Worm (Caenorhabditis elegans) whole organism, L3 larva: ENCODE data around the gene nas-27.

Source experiments
- aly-2 ChIP-seq: fragments of 150-350 bp; optimal IDR thresholded peaks from 2 replicates; lab custom pipeline; 2014; ENCODE audit warnings: missing biosample characterization, missing genetic modification characterization
- ama-1 ChIP-seq: fragments of 150-350 bp; optimal IDR thresholded peaks from 2 replicates; lab custom pipeline; 2018
- ceh-16 ChIP-seq: sonication (generic microtip); optimal IDR thresholded peaks from 2 replicates; lab custom pipeline; 2017; ENCODE audit warnings: missing biosample characterization, missing genetic modification characterization
- ceh-28 ChIP-seq: fragments of 150-350 bp; optimal IDR thresholded peaks from 2 replicates; lab custom pipeline; 2014; ENCODE audit warnings: missing biosample characterization, missing genetic modification reagents, missing genetic modification characterization
- ceh-82 ChIP-seq: fragments of 150-350 bp; optimal IDR thresholded peaks from 2 replicates; lab custom pipeline; 2014; ENCODE audit warnings: missing biosample characterization, missing genetic modification characterization
- daf-12 ChIP-seq: fragments of 150-350 bp; optimal IDR thresholded peaks from 2 replicates; lab custom pipeline; 2014; ENCODE audit warnings: missing biosample characterization, missing genetic modification reagents, missing genetic modification characterization
- egl-27 ChIP-seq: sonication (generic microtip); optimal IDR thresholded peaks from 4 replicates; lab custom pipeline; 2017; ENCODE audit warnings: missing biosample characterization, missing genetic modification reagents, missing genetic modification characterization
- egl-5 ChIP-seq: fragments of 150-350 bp; optimal IDR thresholded peaks from 2 replicates; lab custom pipeline; 2017; ENCODE audit warnings: missing biosample characterization, missing genetic modification reagents, missing genetic modification characterization, inconsistent platforms
- elt-1 ChIP-seq: fragments of 150-350 bp; optimal IDR thresholded peaks from 2 replicates; lab custom pipeline; 2014; ENCODE audit warnings: missing biosample characterization, missing genetic modification characterization
- elt-2 ChIP-seq: sonication (generic microtip); optimal IDR thresholded peaks from 2 replicates; lab custom pipeline; 2016; ENCODE audit warnings: missing genetic modification reagents, mild to moderate bottlenecking, missing genetic modification characterization, missing compliant biosample characterization
- fkh-10 ChIP-seq: sonication (generic microtip); optimal IDR thresholded peaks from 2 replicates; lab custom pipeline; 2017; ENCODE audit warnings: missing biosample characterization, missing genetic modification reagents, missing genetic modification characterization
- fkh-2 ChIP-seq: fragments of 150-350 bp; optimal IDR thresholded peaks from 2 replicates; lab custom pipeline; 2014; ENCODE audit warnings: missing biosample characterization, missing genetic modification reagents, missing genetic modification characterization
- hmg-11 ChIP-seq: sonication (generic microtip); optimal IDR thresholded peaks from 2 replicates; lab custom pipeline; 2016; ENCODE audit warnings: missing genetic modification characterization, missing compliant biosample characterization
- jun-1 ChIP-seq: fragments of 150-350 bp; optimal IDR thresholded peaks from 2 replicates; lab custom pipeline; 2014; ENCODE audit warnings: missing biosample characterization, missing genetic modification reagents, missing genetic modification characterization
- lin-15B ChIP-seq: fragments of 150-350 bp; optimal IDR thresholded peaks from 2 replicates; lab custom pipeline; 2014; ENCODE audit warnings: missing biosample characterization, missing genetic modification characterization
- lin-39 ChIP-seq: fragments of 150-350 bp; optimal IDR thresholded peaks from 2 replicates; lab custom pipeline; 2018; ENCODE audit warnings: missing biosample characterization, missing genetic modification reagents, missing genetic modification characterization
- lsy-12 ChIP-seq: sonication (generic microtip); optimal IDR thresholded peaks from 2 replicates; lab custom pipeline; 2016; ENCODE audit warnings: mild to moderate bottlenecking, missing genetic modification characterization, missing compliant biosample characterization
- mdl-1 ChIP-seq: fragments of 150-350 bp; optimal IDR thresholded peaks from 2 replicates; lab custom pipeline; 2014; ENCODE audit warnings: missing biosample characterization, missing genetic modification characterization
- mml-1 ChIP-seq: fragments of 150-350 bp; sonication (generic microtip); optimal IDR thresholded peaks from 3 replicates; lab custom pipeline; 2014; ENCODE audit warnings: missing biosample characterization, missing genetic modification characterization
- nhr-23 ChIP-seq: fragments of 150-350 bp; optimal IDR thresholded peaks from 2 replicates; lab custom pipeline; 2014; ENCODE audit warnings: missing biosample characterization, missing genetic modification reagents, missing genetic modification characterization
- nhr-237 ChIP-seq: fragments of 150-350 bp; optimal IDR thresholded peaks from 2 replicates; lab custom pipeline; 2014; ENCODE audit warnings: missing biosample characterization, missing genetic modification characterization
- nhr-25 ChIP-seq: sonication (generic microtip); optimal IDR thresholded peaks from 2 replicates; lab custom pipeline; 2017; ENCODE audit warnings: missing biosample characterization, missing genetic modification characterization
- nhr-28 ChIP-seq: fragments of 150-350 bp; optimal IDR thresholded peaks from 2 replicates; lab custom pipeline; 2014; ENCODE audit warnings: missing biosample characterization, missing genetic modification characterization
- nhr-43 ChIP-seq: sonication (generic microtip); optimal IDR thresholded peaks from 2 replicates; lab custom pipeline; 2016; ENCODE audit warnings: mild to moderate bottlenecking, missing genetic modification characterization, missing compliant biosample characterization; ENCODE audit not compliant: poor library complexity, severe bottlenecking
- nhr-67 ChIP-seq: fragments of 150-350 bp; optimal IDR thresholded peaks from 2 replicates; lab custom pipeline; 2014; ENCODE audit warnings: missing biosample characterization, missing genetic modification characterization
- nhr-77 ChIP-seq: fragments of 150-350 bp; optimal IDR thresholded peaks from 2 replicates; lab custom pipeline; 2014; ENCODE audit warnings: missing biosample characterization, missing genetic modification characterization
- pha-4 ChIP-seq: fragments of 150-350 bp; optimal IDR thresholded peaks from 2 replicates; lab custom pipeline; 2014; ENCODE audit warnings: missing biosample characterization, missing genetic modification reagents, missing genetic modification characterization
- pqm-1 ChIP-seq: fragments of 150-350 bp; optimal IDR thresholded peaks from 2 replicates; lab custom pipeline; 2017; ENCODE audit warnings: missing biosample characterization, missing genetic modification characterization, inconsistent platforms
- tbx-2 ChIP-seq: sonication (generic microtip); optimal IDR thresholded peaks from 2 replicates; lab custom pipeline; 2016; ENCODE audit warnings: mild to moderate bottlenecking, missing genetic modification characterization, missing compliant biosample characterization
- ztf-11 ChIP-seq: fragments of 150-350 bp; optimal IDR thresholded peaks from 2 replicates; lab custom pipeline; 2014; ENCODE audit warnings: missing biosample characterization, missing genetic modification characterization
- ztf-4 ChIP-seq: fragments of 150-350 bp; optimal IDR thresholded peaks from 2 replicates; lab custom pipeline; 2014; ENCODE audit warnings: missing biosample characterization, missing genetic modification characterization

The nas-27 gene

DNA sequence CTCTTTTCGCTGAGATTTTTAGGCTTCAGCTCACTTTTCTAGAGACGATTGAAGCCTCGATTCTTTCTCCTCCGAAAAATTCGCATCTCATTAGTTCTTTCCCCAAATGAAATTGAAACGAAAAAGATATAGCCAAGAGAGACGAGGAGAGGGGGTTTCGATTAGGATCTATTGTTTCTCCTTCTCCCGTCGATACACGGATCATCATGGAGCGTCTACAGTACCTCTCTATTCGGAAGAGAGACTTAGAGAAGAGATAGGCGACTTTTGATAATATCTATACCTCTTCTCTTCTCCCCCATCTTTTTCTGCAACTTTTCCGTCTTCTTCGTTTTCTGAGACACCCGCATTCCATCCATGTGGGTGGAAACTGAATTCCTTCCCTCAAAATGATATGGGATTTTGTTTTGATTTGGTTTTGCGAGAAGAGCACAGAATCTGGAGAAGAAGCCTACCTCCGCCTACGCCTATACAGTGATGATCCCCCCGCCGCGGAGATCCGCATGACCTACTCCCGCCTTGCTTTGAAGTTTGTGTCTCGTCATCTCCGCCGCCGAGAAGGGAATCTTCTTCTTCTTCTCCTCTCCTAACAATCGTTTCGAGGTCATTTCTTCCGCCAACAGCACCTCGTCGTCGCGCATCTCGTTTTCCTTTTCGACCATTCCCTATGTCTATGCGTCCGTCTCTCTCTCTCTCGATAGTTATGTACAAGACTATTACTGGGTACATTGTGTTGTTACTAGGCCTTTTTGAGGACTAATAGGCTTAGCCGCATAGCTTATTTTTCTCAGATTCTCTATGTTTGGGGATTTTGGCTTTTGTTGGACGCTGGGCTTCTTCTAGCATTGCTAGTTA lies 37.2 kb downstream of the nas-27 start:
- TF ChIP-seq nhr-25 (tag; lab: Kevin White, UChicago) (peak; percentile 44), ceh-16 (tag; lab: Kevin White, UChicago) (no peak), nhr-23 (peak; percentile 17), elt-1 (peak; percentile 43)

DNA sequence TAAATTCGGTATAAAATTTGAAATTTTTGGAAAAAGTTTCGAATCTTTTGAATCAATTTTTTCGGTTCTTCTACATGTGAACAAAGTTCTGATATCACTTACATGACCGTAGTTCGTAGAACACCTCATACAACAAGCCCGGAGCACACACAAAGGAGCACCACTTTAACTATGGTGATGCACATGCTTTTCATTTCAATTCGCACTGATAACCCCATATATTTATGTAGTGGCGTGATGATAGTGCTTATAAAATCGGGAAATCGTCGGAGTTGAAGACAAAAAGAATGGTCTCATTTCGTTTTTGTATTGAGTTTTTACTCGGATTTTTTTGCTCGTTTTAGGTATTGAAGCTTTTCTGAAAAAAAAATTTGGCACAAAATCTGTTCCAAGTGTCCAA lies 38.4 kb downstream of the nas-27 start, which contains the start of gene W09B6.4:
TSS of gene W09B6.4 (minus strand) at position 151 of the 400 bp plus-strand sequence.
- TF ChIP-seq egl-27 (tag; lab: Kevin White, UChicago) = no peak
- no peak for TF ChIP-seq ama-1 (lab: Kevin White, UChicago)
- TF ChIP-seq ceh-28 (tag; lab: Kevin White, UChicago) = no peak
- TF ChIP-seq ceh-82 (tag; lab: Kevin White, UChicago) = no peak
- TF ChIP-seq nhr-237 (tag; lab: Kevin White, UChicago) = no peak
- TF ChIP-seq elt-2 (tag; lab: Kevin White, UChicago) = peak; percentile 88
- TF ChIP-seq daf-12 = no peak
- no peak for TF ChIP-seq ztf-4
- no peak for TF ChIP-seq fkh-2 (tag; lab: Kevin White, UChicago)
- TF ChIP-seq pqm-1 (tag; lab: Kevin White, UChicago) = peak; percentile 94
- no peak for TF ChIP-seq egl-5 (tag; lab: Kevin White, UChicago)
- peak; percentile 54 for TF ChIP-seq jun-1 (tag; lab: Kevin White, UChicago)

DNA sequence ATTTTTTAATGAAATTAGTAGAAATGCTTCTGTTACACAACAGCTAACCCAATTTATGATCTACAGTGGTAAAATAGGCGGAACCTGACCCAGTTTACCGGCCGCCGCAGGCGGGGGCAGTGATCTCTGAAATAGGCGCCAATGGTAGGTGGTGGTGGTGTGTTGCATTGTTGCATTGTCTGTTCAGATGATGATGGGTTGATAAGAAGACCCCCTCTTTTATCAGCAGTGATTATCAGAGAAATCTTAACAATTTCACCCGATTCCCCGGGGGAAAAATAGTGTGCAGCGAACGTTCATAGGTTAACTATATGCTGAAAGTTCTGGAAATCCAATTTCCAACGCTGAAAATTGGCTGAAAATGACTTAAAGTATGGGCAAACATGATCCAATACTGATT lies 40.5 kb downstream of the nas-27 start:
- no peak for TF ChIP-seq nhr-23
- no peak for TF ChIP-seq mdl-1
- no peak for TF ChIP-seq tbx-2 (tag; lab: Kevin White, UChicago)
- no peak for TF ChIP-seq fkh-10 (GFP tag; lab: Kevin White, UChicago)
- peak; percentile 88 for TF ChIP-seq elt-2 (tag; lab: Kevin White, UChicago)
- peak; percentile 71 for TF ChIP-seq pqm-1 (tag; lab: Kevin White, UChicago)

DNA sequence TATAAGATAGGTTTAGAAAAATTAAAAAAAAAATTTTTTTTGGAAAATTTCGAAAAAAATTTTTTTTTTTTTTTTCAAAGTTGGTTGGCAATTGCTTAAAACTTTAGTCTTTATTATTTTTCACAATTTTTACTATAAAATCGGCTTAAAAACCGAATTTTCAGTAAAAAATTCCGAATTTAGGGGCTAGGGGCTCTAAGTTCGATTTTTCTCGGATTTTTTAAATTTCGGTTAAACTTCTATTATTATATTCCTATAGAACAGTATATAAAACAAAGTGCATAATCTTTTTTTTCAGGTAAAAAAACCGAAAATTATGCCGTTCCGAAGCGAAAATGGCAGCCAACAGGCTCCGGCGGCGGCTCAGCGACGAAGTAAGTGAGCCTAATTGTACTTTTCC lies 42.6 kb downstream of the nas-27 start, which contains the start of gene pod-2:
TSS of gene pod-2 (plus strand) at position 301 of the 400 bp plus-strand sequence.
- TF ChIP-seq mml-1 = no peak
- TF ChIP-seq nhr-67 (tag; lab: Kevin White, UChicago) = no peak
- TF ChIP-seq nhr-23 = no peak
- TF ChIP-seq elt-1 = no peak
- no peak for TF ChIP-seq lsy-12 (tag; lab: Kevin White, UChicago)
- TF ChIP-seq ztf-11 (tag; lab: Kevin White, UChicago) = no peak
- no peak for TF ChIP-seq ceh-82 (tag; lab: Kevin White, UChicago)
- no peak for TF ChIP-seq nhr-28 (tag; lab: Kevin White, UChicago)
- no peak for TF ChIP-seq ztf-4
- TF ChIP-seq nhr-43 = no peak
- no peak for TF ChIP-seq aly-2 (tag; lab: Kevin White, UChicago)
- TF ChIP-seq ama-1 (lab: Kevin White, UChicago) = no peak
- no peak for TF ChIP-seq nhr-237 (tag; lab: Kevin White, UChicago)

DNA sequence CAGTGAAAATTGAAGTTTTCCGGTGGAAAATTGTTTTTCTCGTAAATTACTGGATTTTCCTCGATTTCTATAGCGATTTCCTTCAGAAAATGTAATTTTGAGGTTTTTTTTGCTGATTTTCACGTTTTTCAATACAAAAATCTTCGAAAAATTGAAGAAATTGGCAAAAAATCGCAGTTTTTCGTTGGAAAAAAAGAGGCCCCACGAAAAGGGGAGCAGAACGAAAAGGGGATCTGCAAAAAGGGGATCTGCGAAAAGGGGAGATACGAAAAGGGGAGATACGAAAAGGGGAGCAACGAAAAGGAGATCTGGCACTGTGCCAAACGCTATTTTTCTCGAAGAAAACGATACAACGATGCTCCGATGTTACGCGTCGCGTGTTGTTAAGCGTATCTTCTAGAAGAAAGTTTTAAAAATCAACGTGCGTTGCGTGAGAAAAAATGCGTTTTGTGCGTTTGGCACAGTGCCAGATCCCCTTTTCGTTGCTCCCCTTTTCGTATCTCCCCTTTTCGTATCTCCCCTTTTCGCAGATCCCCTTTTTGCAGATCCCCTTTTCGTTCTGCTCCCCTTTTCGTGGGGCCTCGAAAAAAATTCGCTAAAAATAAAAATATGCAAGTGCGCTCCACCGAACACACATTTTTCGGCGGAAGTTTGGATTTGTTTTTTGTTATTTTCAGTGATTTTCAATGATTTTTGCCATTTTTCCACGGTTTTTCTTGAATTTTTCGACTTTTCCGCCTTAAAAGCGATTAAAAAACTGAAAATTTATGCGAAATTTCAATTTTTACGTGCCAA lies 44.6 kb downstream of the nas-27 start:
- TF ChIP-seq pha-4 (tag; lab: Kevin White, UChicago) (peak; percentile 23), lin-39 (tag; lab: Kevin White, UChicago) (peak; percentile 24), lin-15B (peak; percentile 45), lsy-12 (tag; lab: Kevin White, UChicago) (peak; percentile 56), nhr-23 (peak; percentile 18)

DNA sequence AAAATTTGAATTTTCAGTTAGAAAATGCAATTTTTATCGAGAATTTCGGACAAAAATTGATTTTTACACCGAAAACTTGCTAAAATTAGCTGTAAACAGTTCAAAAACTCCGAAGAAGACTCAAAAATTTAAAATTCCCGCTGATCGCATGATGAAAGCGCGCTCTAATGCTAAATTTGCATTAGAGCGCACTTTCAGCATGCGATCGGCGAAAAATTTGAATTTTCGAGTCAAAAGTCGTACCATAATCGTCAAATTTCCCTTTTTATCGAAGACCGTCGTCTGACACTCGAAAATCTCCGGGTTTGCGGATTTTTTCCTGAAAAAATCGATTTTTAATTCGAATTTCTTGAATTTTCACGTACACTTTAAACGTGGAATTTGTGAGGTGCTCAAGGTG lies 45.8 kb downstream of the nas-27 start:
- TF ChIP-seq elt-1 (no peak), nhr-77 (tag; lab: Kevin White, UChicago) (no peak), hmg-11 (tag; lab: Kevin White, UChicago) (no peak)
